Worm (Caenorhabditis elegans) whole organism, L4 larva: Measurements from ENCODE around the gene unc-84.
A peak's percentile ranks its signal among the peaks of the same experiment; 100 is the strongest.

Experiments used
- F10B5.3 ChIP-seq: sonication (generic microtip); optimal IDR thresholded peaks from 2 replicates; lab custom pipeline; 2016; ENCODE audit warnings: mild to moderate bottlenecking, missing genetic modification characterization, missing compliant biosample characterization
- R02D3.7 ChIP-seq: fragments of 150-350 bp; sonication (generic microtip); optimal IDR thresholded peaks from 3 replicates; lab custom pipeline; 2014; ENCODE audit warnings: missing biosample characterization, missing genetic modification characterization
- T26A8.4 ChIP-seq: fragments of 200-800 bp; sonication (Bioruptor generic); IDR thresholded peaks from 2 replicates; pipeline ENCODE4 v1.3.6; 2022; ENCODE audit warnings: missing genetic modification characterization, missing compliant biosample characterization
- Y105C5A.15 ChIP-seq: fragments of 200-800 bp; sonication (Bioruptor generic); IDR thresholded peaks from 2 replicates; pipeline ENCODE4 v1.3.6; 2022; ENCODE audit warnings: missing genetic modification characterization, missing compliant biosample characterization
- Y5F2A.4 ChIP-seq: fragments of 200-800 bp; sonication (Bioruptor generic); optimal IDR thresholded peaks from 2 replicates; lab custom pipeline; 2018; ENCODE audit warnings: mild to moderate bottlenecking, missing genetic modification characterization, missing compliant biosample characterization
- ZK337.2 ChIP-seq: fragments of 200-800 bp; sonication (Bioruptor generic); IDR thresholded peaks from 2 replicates; pipeline ENCODE4 v1.3.6; 2022; ENCODE audit warnings: missing genetic modification reagents, missing genetic modification characterization, missing compliant biosample characterization
- ZK546.5 ChIP-seq, 2 experiments: sonication (generic microtip); optimal IDR thresholded peaks; 2 replicates each; lab custom pipeline; 2017; ENCODE audit warnings: missing biosample characterization in 2 of 2, missing genetic modification characterization in 2 of 2
- arid-1 ChIP-seq: fragments of 200-800 bp; sonication (Bioruptor generic); conservative IDR thresholded peaks from 2 replicates; pipeline ENCODE4 v1.3.6; 2022; ENCODE audit warnings: missing genetic modification reagents, missing genetic modification characterization, missing compliant biosample characterization
- attf-4 ChIP-seq: sonication (generic microtip); optimal IDR thresholded peaks from 3 replicates; lab custom pipeline; 2017; ENCODE audit warnings: missing biosample characterization, missing genetic modification characterization
- ceh-28 ChIP-seq: fragments of 150-350 bp; optimal IDR thresholded peaks from 2 replicates; lab custom pipeline; 2014; ENCODE audit warnings: missing biosample characterization, missing genetic modification reagents, missing genetic modification characterization
- ceh-32 ChIP-seq: sonication (generic microtip); optimal IDR thresholded peaks from 2 replicates; lab custom pipeline; 2016; ENCODE audit warnings: mild to moderate bottlenecking, missing genetic modification characterization, missing compliant biosample characterization; ENCODE audit not compliant: poor library complexity
- ceh-44 ChIP-seq: fragments of 200-800 bp; sonication (Bioruptor generic); IDR thresholded peaks from 2 replicates; pipeline ENCODE4 v1.3.6; 2022; ENCODE audit warnings: missing genetic modification reagents, missing genetic modification characterization, missing compliant biosample characterization
- ceh-62 ChIP-seq: sonication (generic microtip); optimal IDR thresholded peaks from 2 replicates; lab custom pipeline; 2017; ENCODE audit warnings: missing biosample characterization, missing genetic modification characterization
- ctbp-1 ChIP-seq: fragments of 200-800 bp; sonication (Bioruptor generic); IDR thresholded peaks from 2 replicates; pipeline ENCODE4 v1.3.6; 2022; ENCODE audit warnings: missing genetic modification reagents, missing genetic modification characterization, missing compliant biosample characterization
- daf-12 ChIP-seq: fragments of 150-350 bp; optimal IDR thresholded peaks from 2 replicates; lab custom pipeline; 2014; ENCODE audit warnings: missing biosample characterization, missing genetic modification reagents, missing genetic modification characterization
- daf-19 ChIP-seq: fragments of 200-800 bp; sonication (Bioruptor generic); conservative IDR thresholded peaks from 2 replicates; pipeline ENCODE4 v1.3.6; 2022; ENCODE audit warnings: missing genetic modification characterization, missing compliant biosample characterization
- dmd-6 ChIP-seq: fragments of 200-800 bp; sonication (Bioruptor generic); IDR thresholded peaks from 2 replicates; pipeline ENCODE4 v1.3.6; 2022; ENCODE audit warnings: missing genetic modification reagents, missing genetic modification characterization, missing compliant biosample characterization
- dmd-9 ChIP-seq: fragments of 200-800 bp; sonication (Bioruptor generic); IDR thresholded peaks from 2 replicates; pipeline ENCODE4 v1.3.6; 2022; ENCODE audit warnings: missing genetic modification reagents, missing genetic modification characterization, missing compliant biosample characterization
- dpl-1 ChIP-seq: fragments of 150-350 bp; optimal IDR thresholded peaks from 2 replicates; lab custom pipeline; 2014; ENCODE audit warnings: missing biosample characterization, missing genetic modification reagents, missing genetic modification characterization
- dve-1 ChIP-seq: sonication (generic microtip); optimal IDR thresholded peaks from 2 replicates; lab custom pipeline; 2017; ENCODE audit warnings: antibody characterized with exemption, mild to moderate bottlenecking, missing genetic modification characterization, missing compliant biosample characterization; ENCODE audit not compliant: insufficient read depth
- egl-27 ChIP-seq: sonication (generic microtip); optimal IDR thresholded peaks from 3 replicates; lab custom pipeline; 2017; ENCODE audit warnings: missing biosample characterization, missing genetic modification reagents, missing genetic modification characterization
- egl-43 ChIP-seq: fragments of 200-800 bp; sonication (Bioruptor generic); IDR thresholded peaks from 2 replicates; pipeline ENCODE4 v1.3.6; 2022; ENCODE audit warnings: missing genetic modification reagents, missing genetic modification characterization, missing compliant biosample characterization
- fkh-10 ChIP-seq: fragments of 150-350 bp; optimal IDR thresholded peaks from 2 replicates; lab custom pipeline; 2014; ENCODE audit warnings: missing biosample characterization, missing genetic modification reagents, missing genetic modification characterization
- hif-1 ChIP-seq, 2 experiments: sonication (generic microtip); optimal IDR thresholded peaks; 2 replicates each; lab custom pipeline; 2016 to 2017; ENCODE audit warnings: missing compliant biosample characterization in 2 of 2, missing genetic modification characterization in 2 of 2, missing genetic modification reagents in 2 of 2, missing genotype in 2 of 2, mild to moderate bottlenecking in 1 of 2
- hlh-11 ChIP-seq: fragments of 200-800 bp; sonication (Bioruptor generic); optimal IDR thresholded peaks from 2 replicates; lab custom pipeline; 2018; ENCODE audit warnings: mild to moderate bottlenecking, missing genetic modification characterization, missing compliant biosample characterization
- hmg-1.1 ChIP-seq: fragments of 200-800 bp; sonication (Bioruptor generic); IDR thresholded peaks from 2 replicates; pipeline ENCODE4 v1.3.6; 2022; ENCODE audit warnings: missing genetic modification reagents, missing genetic modification characterization, missing compliant biosample characterization
- lim-7 ChIP-seq: fragments of 200-800 bp; sonication (Bioruptor generic); IDR thresholded peaks from 2 replicates; pipeline ENCODE4 v1.3.6; 2022; ENCODE audit warnings: missing genetic modification characterization, missing compliant biosample characterization
- lin-1 ChIP-seq: fragments of 200-800 bp; sonication (Bioruptor generic); IDR thresholded peaks from 2 replicates; pipeline ENCODE4 v1.3.6; 2022; ENCODE audit warnings: missing genetic modification reagents, missing genetic modification characterization, missing compliant biosample characterization
- lin-15B ChIP-seq: fragments of 150-350 bp; sonication (generic microtip); optimal IDR thresholded peaks from 3 replicates; lab custom pipeline; 2014; ENCODE audit warnings: missing biosample characterization, missing genetic modification characterization
- lir-3 ChIP-seq: sonication (generic microtip); optimal IDR thresholded peaks from 2 replicates; lab custom pipeline; 2016; ENCODE audit warnings: mild to moderate bottlenecking, missing genetic modification characterization, missing compliant biosample characterization
- madf-5 ChIP-seq, 2 experiments: fragments of 200-800 bp; sonication (Bioruptor generic); IDR thresholded peaks; 2 replicates each; pipeline ENCODE4 v1.3.6; 2022; ENCODE audit warnings: missing compliant biosample characterization in 2 of 2, missing genetic modification characterization in 2 of 2
- madf-9 ChIP-seq: fragments of 200-800 bp; sonication (Bioruptor generic); conservative IDR thresholded peaks from 2 replicates; pipeline ENCODE4 v1.3.6; 2022; ENCODE audit warnings: missing genetic modification reagents, missing genetic modification characterization, missing compliant biosample characterization
- mdl-1 ChIP-seq, 2 experiments: fragments of 150-350 bp in 1 of 2; sonication (generic microtip) in 1 of 2; optimal IDR thresholded peaks; 2 replicates each; lab custom pipeline; 2014 to 2017; ENCODE audit warnings: missing biosample characterization in 2 of 2, missing genetic modification characterization in 2 of 2
- nhr-10 ChIP-seq: fragments of 150-350 bp; optimal IDR thresholded peaks from 2 replicates; lab custom pipeline; 2014; ENCODE audit warnings: missing biosample characterization, missing genetic modification characterization
- nhr-11 ChIP-seq: fragments of 150-350 bp; optimal IDR thresholded peaks from 2 replicates; lab custom pipeline; 2014; ENCODE audit warnings: missing biosample characterization, missing genetic modification characterization
- nhr-111 ChIP-seq: fragments of 200-800 bp; sonication (Bioruptor generic); optimal IDR thresholded peaks from 2 replicates; lab custom pipeline; 2018; ENCODE audit warnings: mild to moderate bottlenecking, missing genetic modification characterization, missing compliant biosample characterization
- nhr-25 ChIP-seq: sonication (generic microtip); optimal IDR thresholded peaks from 2 replicates; lab custom pipeline; 2017; ENCODE audit warnings: missing genetic modification characterization, mild to moderate bottlenecking, missing compliant biosample characterization, antibody characterized with exemption, moderate library complexity, borderline replicate concordance; ENCODE audit not compliant: insufficient read depth
- nhr-28 ChIP-seq: fragments of 150-350 bp; optimal IDR thresholded peaks from 2 replicates; lab custom pipeline; 2014; ENCODE audit warnings: missing biosample characterization, missing genetic modification characterization
- nhr-41 ChIP-seq: fragments of 200-800 bp; sonication (Bioruptor generic); IDR thresholded peaks from 2 replicates; pipeline ENCODE4 v1.3.6; 2022; ENCODE audit warnings: missing genetic modification reagents, missing genetic modification characterization, missing compliant biosample characterization
- nhr-76 ChIP-seq: fragments of 150-350 bp; optimal IDR thresholded peaks from 2 replicates; lab custom pipeline; 2014; ENCODE audit warnings: missing biosample characterization, missing genetic modification characterization
- nhr-77 ChIP-seq: fragments of 150-350 bp; optimal IDR thresholded peaks from 2 replicates; lab custom pipeline; 2014; ENCODE audit warnings: missing biosample characterization, missing genetic modification characterization
- php-3 ChIP-seq: fragments of 200-800 bp; sonication (Bioruptor generic); IDR thresholded peaks from 2 replicates; pipeline ENCODE4 v1.3.6; 2022; ENCODE audit warnings: missing genetic modification reagents, missing genetic modification characterization, missing compliant biosample characterization
- sdz-12 ChIP-seq: fragments of 200-800 bp; sonication (Bioruptor generic); optimal IDR thresholded peaks from 2 replicates; lab custom pipeline; 2018; ENCODE audit warnings: mild to moderate bottlenecking, missing genetic modification characterization, missing compliant biosample characterization
- skn-1 ChIP-seq: fragments of 150-350 bp; optimal IDR thresholded peaks from 2 replicates; lab custom pipeline; 2014; ENCODE audit warnings: missing biosample characterization, missing genetic modification characterization
- snpc-4 ChIP-seq: fragments of 150-350 bp; optimal IDR thresholded peaks from 2 replicates; lab custom pipeline; 2014; ENCODE audit warnings: missing biosample characterization, missing genetic modification characterization
- tag-97 ChIP-seq: fragments of 200-800 bp; sonication (Bioruptor generic); IDR thresholded peaks from 2 replicates; pipeline ENCODE4 v1.3.6; 2022; ENCODE audit warnings: missing genetic modification characterization, missing compliant biosample characterization
- tra-1 ChIP-seq: fragments of 200-800 bp; sonication (Bioruptor generic); IDR thresholded peaks from 2 replicates; pipeline ENCODE4 v1.3.6; 2022; ENCODE audit warnings: missing genetic modification reagents, missing genetic modification characterization, missing compliant biosample characterization
- zip-11 ChIP-seq: fragments of 200-800 bp; sonication (Bioruptor generic); IDR thresholded peaks from 2 replicates; pipeline ENCODE4 v1.3.6; 2022; ENCODE audit warnings: missing genetic modification characterization, missing compliant biosample characterization
- zip-2 ChIP-seq: fragments of 150-350 bp; optimal IDR thresholded peaks from 2 replicates; lab custom pipeline; 2014; ENCODE audit warnings: missing biosample characterization, missing genetic modification characterization
- ztf-11 ChIP-seq: fragments of 150-350 bp; optimal IDR thresholded peaks from 2 replicates; lab custom pipeline; 2014; ENCODE audit warnings: missing biosample characterization, missing genetic modification characterization

The unc-84 gene

ce11 chrX:13581820-13582219 lies 2.8 kb upstream of the unc-84 start, which contains the start of gene F54B11.10:
Gene F54B11.10, plus strand, starts transcription at chrX:13582120.
- no peak for TF ChIP-seq nhr-76 (tag; lab: Kevin White, UChicago)
- TF ChIP-seq, all 104 proteins: peak for 0

ce11 chrX:13583895-13584344 lies 655 bp upstream of the unc-84 start:
- TF ChIP-seq nhr-10 (tag; lab: Kevin White, UChicago) (no peak), Y5F2A.4 (GFP tag; lab: Kevin White, UChicago) (no peak), zip-2 (peak; percentile 4), sdz-12 (GFP tag; lab: Kevin White, UChicago) (no peak), dmd-9 (GFP tag; lab: Robert Waterston, UW) (no peak), daf-12 (no peak), attf-4 (tag; lab: Kevin White, UChicago) (no peak), fkh-10 (GFP tag; lab: Kevin White, UChicago) (no peak), egl-43 (GFP tag; lab: Robert Waterston, UW) (no peak; the same call in 1 of the 2 replicates), php-3 (GFP tag; lab: Robert Waterston, UW) (peak; percentile 78), ceh-28 (tag; lab: Kevin White, UChicago) (no peak), nhr-77 (tag; lab: Kevin White, UChicago) (no peak), madf-9 (no peak), tag-97 (no peak), hmg-1.1 (GFP tag; lab: Robert Waterston, UW) (peak; percentile 48; the same call in 1 of the 2 replicates), ceh-32 (tag; lab: Kevin White, UChicago) (no peak), Y105C5A.15 (no peak), daf-19 (GFP tag; lab: Robert Waterston, UW) (no peak), nhr-111 (GFP tag; lab: Kevin White, UChicago) (no peak), lim-7 (no peak), madf-5 (GFP tag; IDR thresholded peaks at IDR 0.05; lab: Robert Waterston, UW) (no peak), zip-11 (GFP tag; lab: Robert Waterston, UW) (no peak), tra-1 (no peak), dpl-1 (peak; percentile 13), lir-3 (tag; lab: Kevin White, UChicago) (no peak), mdl-1 (tag; optimal IDR thresholded peaks at IDR 0.05; lab: Kevin White, UChicago) (peak in 1 of 2 experiments; percentile 47), lin-1 (no peak), skn-1 (tag; lab: Kevin White, UChicago) (no peak), nhr-25 (peak; percentile 24), ceh-62 (tag; lab: Kevin White, UChicago) (no peak), dmd-6 (no peak), hif-1 (tag; optimal IDR thresholded peaks at IDR 0.05; lab: Kevin White, UChicago) (peak in 1 of 2 experiments; percentile 42), dve-1 (tag; lab: Kevin White, UChicago) (peak; percentile 8), nhr-41 (GFP tag; lab: Robert Waterston, UW) (no peak), ZK337.2 (GFP tag; lab: Robert Waterston, UW) (no peak), arid-1 (GFP tag; lab: Robert Waterston, UW) (no peak), ceh-44 (GFP tag; lab: Robert Waterston, UW) (no peak), F10B5.3 (tag; lab: Kevin White, UChicago) (no peak), lin-15B (tag; lab: Kevin White, UChicago) (no peak), ctbp-1 (GFP tag; lab: Robert Waterston, UW) (no peak), ZK546.5 (tag; optimal IDR thresholded peaks at IDR 0.05; lab: Kevin White, UChicago) (no peak), ztf-11 (no peak), egl-27 (tag; lab: Kevin White, UChicago) (no peak), T26A8.4 (no peak; the same call in 1 of the 2 replicates), R02D3.7 (tag; lab: Kevin White, UChicago) (no peak), nhr-11 (tag; lab: Kevin White, UChicago) (no peak), snpc-4 (tag; lab: Kevin White, UChicago) (no peak), hlh-11 (tag; lab: Kevin White, UChicago) (peak; percentile 87), nhr-28 (peak; percentile 17)
